Worm (Caenorhabditis elegans): Measurements from ENCODE around the gene F31F6.1.

The F31F6.1 gene

ce11 chrX:14868200-14868599 is at the start of gene F31F6.1:
Gene F31F6.1, minus strand, starts transcription at chrX:14868300.
- TF ChIP-seq pes-1 (GFP tag; IDR thresholded peaks at IDR 0.05): no peak
- no peak for TF ChIP-seq hmg-4 (GFP tag; optimal IDR thresholded peaks at IDR 0.05)

ce11 chrX:14916767-14917166 is 48.7 kb upstream of the F31F6.1 start:
- TF ChIP-seq F13C5.2 (tag; optimal IDR thresholded peaks at IDR 0.05): no peak
- no peak for TF ChIP-seq aly-1 (tag; optimal IDR thresholded peaks at IDR 0.05)
- TF ChIP-seq pes-1 (GFP tag; IDR thresholded peaks at IDR 0.05): no peak
- no peak for TF ChIP-seq ceh-36 (tag; optimal IDR thresholded peaks at IDR 0.05)
- no peak for TF ChIP-seq ceh-13 (GFP tag; optimal IDR thresholded peaks at IDR 0.05)
- TF ChIP-seq tra-4 (tag; optimal IDR thresholded peaks at IDR 0.05): no peak
- no peak for TF ChIP-seq tbx-11 (GFP tag; IDR thresholded peaks at IDR 0.05)
- no peak for TF ChIP-seq sea-1 (GFP tag; conservative IDR thresholded peaks at IDR 0.05)
- TF ChIP-seq tbx-37 (GFP tag; conservative IDR thresholded peaks at IDR 0.05): no peak
- no peak for TF ChIP-seq scrt-1 (GFP tag; IDR thresholded peaks at IDR 0.05)
- TF ChIP-seq B0310.2 (tag; optimal IDR thresholded peaks at IDR 0.05): no peak
- TF ChIP-seq flt-1 (GFP tag; IDR thresholded peaks at IDR 0.05): no peak
- TF ChIP-seq ets-7 (tag; optimal IDR thresholded peaks at IDR 0.05): no peak
- no peak for TF ChIP-seq hnd-1 (tag; optimal IDR thresholded peaks at IDR 0.05)
- TF ChIP-seq hmbx-1 (tag; optimal IDR thresholded peaks at IDR 0.05): no peak
- no peak for TF ChIP-seq ama-1 (optimal IDR thresholded peaks at IDR 0.05)

- no peak for TF ChIP-seq tra-4 (tag; optimal IDR thresholded peaks at IDR 0.05)
- TF ChIP-seq ceh-36 (tag; optimal IDR thresholded peaks at IDR 0.05): no peak
- no peak for TF ChIP-seq pes-1 (GFP tag; IDR thresholded peaks at IDR 0.05)
- TF ChIP-seq hnd-1 (tag; optimal IDR thresholded peaks at IDR 0.05): no peak
- TF ChIP-seq ets-7 (tag; optimal IDR thresholded peaks at IDR 0.05): no peak
- no peak for TF ChIP-seq tbx-11 (GFP tag; IDR thresholded peaks at IDR 0.05)
- no peak for TF ChIP-seq hmbx-1 (tag; optimal IDR thresholded peaks at IDR 0.05)
Observed at ce11 chrX:14910689-14911088, 42.6 kb upstream of the F31F6.1 start.

- TF ChIP-seq ceh-13 (GFP tag; optimal IDR thresholded peaks at IDR 0.05): no peak
Observed at ce11 chrX:14907257-14907801, 39.2 kb upstream of the F31F6.1 start.

ce11 chrX:14905161-14905560 is 37.1 kb upstream of the F31F6.1 start, which contains the start of gene hex-5:
Gene hex-5, minus strand, starts transcription at chrX:14905261.
- no peak for TF ChIP-seq flt-1 (GFP tag; IDR thresholded peaks at IDR 0.05)
- no peak for TF ChIP-seq scrt-1 (GFP tag; IDR thresholded peaks at IDR 0.05)
- TF ChIP-seq aly-1 (tag; optimal IDR thresholded peaks at IDR 0.05): no peak
- TF ChIP-seq ets-7 (tag; optimal IDR thresholded peaks at IDR 0.05): no peak
- TF ChIP-seq tbx-11 (GFP tag; IDR thresholded peaks at IDR 0.05): no peak
- no peak for TF ChIP-seq tra-4 (tag; optimal IDR thresholded peaks at IDR 0.05)
- TF ChIP-seq B0310.2 (tag; optimal IDR thresholded peaks at IDR 0.05): no peak
- no peak for TF ChIP-seq pes-1 (GFP tag; IDR thresholded peaks at IDR 0.05)
- no peak for TF ChIP-seq ceh-36 (tag; optimal IDR thresholded peaks at IDR 0.05)
- no peak for TF ChIP-seq tbx-37 (GFP tag; conservative IDR thresholded peaks at IDR 0.05)
- TF ChIP-seq hmg-4 (GFP tag; optimal IDR thresholded peaks at IDR 0.05): no peak
- no peak for TF ChIP-seq ama-1 (optimal IDR thresholded peaks at IDR 0.05)
- TF ChIP-seq sea-1 (GFP tag; conservative IDR thresholded peaks at IDR 0.05): no peak
- TF ChIP-seq ceh-13 (GFP tag; optimal IDR thresholded peaks at IDR 0.05): no peak

- no peak for TF ChIP-seq F13C5.2 (tag; optimal IDR thresholded peaks at IDR 0.05)
- no peak for TF ChIP-seq ceh-13 (GFP tag; optimal IDR thresholded peaks at IDR 0.05)
- TF ChIP-seq tbx-37 (GFP tag; conservative IDR thresholded peaks at IDR 0.05): no peak
- no peak for TF ChIP-seq tra-4 (tag; optimal IDR thresholded peaks at IDR 0.05)
- TF ChIP-seq pes-1 (GFP tag; IDR thresholded peaks at IDR 0.05): no peak
- no peak for TF ChIP-seq B0310.2 (tag; optimal IDR thresholded peaks at IDR 0.05)
- no peak for TF ChIP-seq ceh-36 (tag; optimal IDR thresholded peaks at IDR 0.05)
- no peak for TF ChIP-seq hnd-1 (tag; optimal IDR thresholded peaks at IDR 0.05)
- TF ChIP-seq hmbx-1 (tag; optimal IDR thresholded peaks at IDR 0.05): no peak
- no peak for TF ChIP-seq hmg-4 (GFP tag; optimal IDR thresholded peaks at IDR 0.05)
- no peak for TF ChIP-seq aly-1 (tag; optimal IDR thresholded peaks at IDR 0.05)
- TF ChIP-seq scrt-1 (GFP tag; IDR thresholded peaks at IDR 0.05): no peak
- TF ChIP-seq ets-7 (tag; optimal IDR thresholded peaks at IDR 0.05): no peak
- no peak for TF ChIP-seq flt-1 (GFP tag; IDR thresholded peaks at IDR 0.05)
- no peak for TF ChIP-seq tbx-11 (GFP tag; IDR thresholded peaks at IDR 0.05)
Observed at ce11 chrX:14903424-14903823, 35.3 kb upstream of the F31F6.1 start.

- TF ChIP-seq sea-1 (GFP tag; conservative IDR thresholded peaks at IDR 0.05): no peak
- no peak for TF ChIP-seq ets-7 (tag; optimal IDR thresholded peaks at IDR 0.05)
- no peak for TF ChIP-seq B0310.2 (tag; optimal IDR thresholded peaks at IDR 0.05)
- no peak for TF ChIP-seq pes-1 (GFP tag; IDR thresholded peaks at IDR 0.05)
- no peak for TF ChIP-seq ama-1 (optimal IDR thresholded peaks at IDR 0.05)
- no peak for TF ChIP-seq hmg-4 (GFP tag; optimal IDR thresholded peaks at IDR 0.05)
- no peak for TF ChIP-seq F13C5.2 (tag; optimal IDR thresholded peaks at IDR 0.05)
- TF ChIP-seq tbx-11 (GFP tag; IDR thresholded peaks at IDR 0.05): no peak
- no peak for TF ChIP-seq ceh-13 (GFP tag; optimal IDR thresholded peaks at IDR 0.05)
Observed at ce11 chrX:14900487-14900886, 32.4 kb upstream of the F31F6.1 start.

ce11 chrX:14898205-14898604 is 30.1 kb upstream of the F31F6.1 start, which contains the start of gene lips-8:
Gene lips-8, plus strand, starts transcription at chrX:14898505.
- TF ChIP-seq hmg-4 (GFP tag; optimal IDR thresholded peaks at IDR 0.05) (no peak), tbx-11 (GFP tag; IDR thresholded peaks at IDR 0.05) (no peak), ceh-13 (GFP tag; optimal IDR thresholded peaks at IDR 0.05) (no peak), ama-1 (optimal IDR thresholded peaks at IDR 0.05) (no peak), ceh-36 (tag; optimal IDR thresholded peaks at IDR 0.05) (no peak), pes-1 (GFP tag; IDR thresholded peaks at IDR 0.05) (no peak)
